Fruit fly (Drosophila melanogaster) whole organism, prepupa: ENCODE measurements around the gene CG42507.

ENCODE experiments used
- CG10631 ChIP-seq: fragments of 200-800 bp; sonication (Bioruptor generic); optimal IDR thresholded peaks from 2 replicates; lab custom pipeline; 2016; ENCODE audit warnings: missing biosample characterization, missing genetic modification characterization
- CG10669 ChIP-seq: fragments of 200-800 bp; sonication (Bioruptor generic); optimal IDR thresholded peaks from 3 replicates; lab custom pipeline; 2018; ENCODE audit warnings: missing biosample characterization, mild to moderate bottlenecking, missing genetic modification characterization, moderate library complexity
- CG15336 ChIP-seq: fragments of 200-800 bp; sonication (Bioruptor generic); IDR thresholded peaks from 2 replicates; pipeline ENCODE4 v1.3.6; 2022; ENCODE audit warnings: missing biosample characterization, missing genetic modification characterization
- CG1621 ChIP-seq: fragments of 200-800 bp; sonication (Bioruptor generic); optimal IDR thresholded peaks from 3 replicates; lab custom pipeline; 2018; ENCODE audit warnings: missing biosample characterization, mild to moderate bottlenecking, missing genetic modification characterization
- CG16779 ChIP-seq: fragments of 200-800 bp; sonication (Bioruptor generic); optimal IDR thresholded peaks from 3 replicates; lab custom pipeline; 2017; ENCODE audit warnings: missing biosample characterization, mild to moderate bottlenecking, missing genetic modification characterization
- CG3032 ChIP-seq: fragments of 200-800 bp; optimal IDR thresholded peaks from 2 replicates; lab custom pipeline; 2019; ENCODE audit warnings: missing biosample characterization, mild to moderate bottlenecking, missing genetic modification characterization, moderate library complexity
- CG31627 ChIP-seq: fragments of 200-800 bp; sonication (Bioruptor generic); optimal IDR thresholded peaks from 3 replicates; lab custom pipeline; 2016; ENCODE audit warnings: missing biosample characterization, missing genetic modification characterization
- CG32006 ChIP-seq: fragments of 200-800 bp; sonication (Bioruptor generic); optimal IDR thresholded peaks from 3 replicates; lab custom pipeline; 2017; ENCODE audit warnings: missing biosample characterization, mild to moderate bottlenecking, missing genetic modification characterization
- CG34406 ChIP-seq: fragments of 200-800 bp; sonication (Bioruptor generic); optimal IDR thresholded peaks from 3 replicates; lab custom pipeline; 2016; ENCODE audit warnings: missing biosample characterization, missing genetic modification characterization
- CG3919 ChIP-seq: fragments of 200-800 bp; sonication (Bioruptor generic); optimal IDR thresholded peaks from 3 replicates; lab custom pipeline; 2016; ENCODE audit warnings: missing biosample characterization, missing genetic modification characterization
- CG6163 ChIP-seq: fragments of 200-800 bp; sonication (Bioruptor generic); IDR thresholded peaks from 3 replicates; pipeline ENCODE4 v1.3.6; 2022; ENCODE audit warnings: missing biosample characterization, missing genetic modification characterization
- CG6276 ChIP-seq: fragments of 200-800 bp; sonication (Bioruptor generic); optimal IDR thresholded peaks from 2 replicates; lab custom pipeline; 2017; ENCODE audit warnings: missing biosample characterization, mild to moderate bottlenecking, missing genetic modification characterization
- CG6792 ChIP-seq: fragments of 200-800 bp; sonication (Bioruptor generic); optimal IDR thresholded peaks from 3 replicates; lab custom pipeline; 2016; ENCODE audit warnings: missing biosample characterization, missing genetic modification characterization
- CG6808 ChIP-seq: fragments of 200-800 bp; sonication (Bioruptor generic); optimal IDR thresholded peaks from 3 replicates; lab custom pipeline; 2017; ENCODE audit warnings: missing biosample characterization, missing genetic modification characterization, mild to moderate bottlenecking, moderate library complexity, missing genetic modification reagents
- CG6854 ChIP-seq: fragments of 200-800 bp; sonication (Bioruptor generic); optimal IDR thresholded peaks from 2 replicates; lab custom pipeline; 2017; ENCODE audit warnings: missing biosample characterization, mild to moderate bottlenecking, missing genetic modification characterization
- CG7368 ChIP-seq: fragments of 200-800 bp; sonication (Bioruptor generic); optimal IDR thresholded peaks from 3 replicates; lab custom pipeline; 2016; ENCODE audit warnings: missing biosample characterization, missing genetic modification characterization
- CG8319 ChIP-seq: fragments of 200-800 bp; sonication (Bioruptor generic); optimal IDR thresholded peaks from 3 replicates; lab custom pipeline; 2016; ENCODE audit warnings: missing biosample characterization, missing genetic modification characterization
- CG9139 ChIP-seq: fragments of 200-800 bp; sonication (Bioruptor generic); optimal IDR thresholded peaks from 3 replicates; lab custom pipeline; 2017; ENCODE audit warnings: missing biosample characterization, mild to moderate bottlenecking, missing genetic modification characterization
- Eip75B ChIP-seq: fragments of 200-800 bp; sonication (Bioruptor generic); optimal IDR thresholded peaks from 3 replicates; lab custom pipeline; 2016; ENCODE audit warnings: missing biosample characterization, missing genetic modification characterization
- Eip78C ChIP-seq: fragments of 200-800 bp; sonication (Bioruptor generic); peaks from one replicate; lab custom pipeline; 2016; ENCODE audit warnings: missing biosample characterization, missing genetic modification characterization
- Eip93F ChIP-seq: fragments of 200-800 bp; sonication (Bioruptor generic); optimal IDR thresholded peaks from 2 replicates; lab custom pipeline; 2016; ENCODE audit warnings: missing biosample characterization, mild to moderate bottlenecking, missing genetic modification characterization
- Ets96B ChIP-seq: fragments of 200-800 bp; optimal IDR thresholded peaks from 2 replicates; lab custom pipeline; 2019; ENCODE audit warnings: missing biosample characterization, mild to moderate bottlenecking, missing genetic modification characterization, moderate library complexity
- Lpt ChIP-seq: fragments of 200-800 bp; sonication (Bioruptor generic); optimal IDR thresholded peaks from 3 replicates; lab custom pipeline; 2016; ENCODE audit warnings: missing biosample characterization, missing genetic modification characterization
- Smox ChIP-seq: fragments of 200-800 bp; sonication (Bioruptor generic); optimal IDR thresholded peaks from 3 replicates; lab custom pipeline; 2016; ENCODE audit warnings: missing biosample characterization, missing genetic modification characterization
- Sox14 ChIP-seq: fragments of 200-800 bp; sonication (Bioruptor generic); optimal IDR thresholded peaks from 3 replicates; lab custom pipeline; 2016; ENCODE audit warnings: missing biosample characterization, missing genetic modification characterization
- achi ChIP-seq: fragments of 200-800 bp; sonication (Bioruptor generic); optimal IDR thresholded peaks from 3 replicates; lab custom pipeline; 2016; ENCODE audit warnings: missing biosample characterization, missing genetic modification characterization
- acj6 ChIP-seq: fragments of 200-800 bp; sonication (Bioruptor generic); optimal IDR thresholded peaks from 3 replicates; lab custom pipeline; 2016; ENCODE audit warnings: missing biosample characterization, missing genetic modification characterization
- cyc ChIP-seq: fragments of 200-800 bp; sonication (Bioruptor generic); optimal IDR thresholded peaks from 3 replicates; lab custom pipeline; 2016; ENCODE audit warnings: missing biosample characterization, missing genetic modification characterization
- dsx ChIP-seq: fragments of 200-800 bp; optimal IDR thresholded peaks from 3 replicates; lab custom pipeline; 2019; ENCODE audit warnings: missing biosample characterization, mild to moderate bottlenecking, missing genetic modification characterization, moderate library complexity; ENCODE audit not compliant: poor library complexity, severe bottlenecking
- eg ChIP-seq: fragments of 200-800 bp; sonication (Bioruptor generic); IDR thresholded peaks from 3 replicates; pipeline ENCODE4 v1.3.6; 2022; ENCODE audit warnings: missing biosample characterization, missing genetic modification characterization
- esn ChIP-seq: fragments of 200-800 bp; sonication (Bioruptor generic); optimal IDR thresholded peaks from 2 replicates; lab custom pipeline; 2016; ENCODE audit warnings: missing biosample characterization, mild to moderate bottlenecking, missing genetic modification characterization, moderate library complexity
- fd85E ChIP-seq: fragments of 200-800 bp; sonication (Bioruptor generic); optimal IDR thresholded peaks from 3 replicates; lab custom pipeline; 2016; ENCODE audit warnings: missing biosample characterization, missing genetic modification characterization
- lz ChIP-seq: fragments of 200-800 bp; sonication (Bioruptor generic); optimal IDR thresholded peaks from 3 replicates; lab custom pipeline; 2016; ENCODE audit warnings: missing biosample characterization, missing genetic modification characterization
- pdm3 ChIP-seq: fragments of 200-800 bp; sonication (Bioruptor generic); optimal IDR thresholded peaks from 3 replicates; lab custom pipeline; 2016; ENCODE audit warnings: missing biosample characterization, missing genetic modification characterization
- salr ChIP-seq, 2 experiments: fragments of 200-800 bp; sonication (Bioruptor generic); optimal IDR thresholded peaks; 3 replicates each; lab custom pipeline; 2016 to 2018; ENCODE audit warnings: missing biosample characterization in 2 of 2, missing genetic modification characterization in 2 of 2, mild to moderate bottlenecking in 1 of 2
- spab ChIP-seq: fragments of 200-800 bp; sonication (Bioruptor generic); optimal IDR thresholded peaks from 2 replicates; lab custom pipeline; 2017; ENCODE audit warnings: missing biosample characterization, mild to moderate bottlenecking, missing genetic modification characterization, missing genetic modification reagents
- ss ChIP-seq, 2 experiments: fragments of 200-800 bp; sonication (Bioruptor generic); optimal IDR thresholded peaks; 2 replicates in 1 of 2; 3 replicates in 1 of 2; lab custom pipeline; 2017 to 2018; ENCODE audit warnings: mild to moderate bottlenecking in 2 of 2, missing biosample characterization in 2 of 2, missing genetic modification characterization in 2 of 2, moderate library complexity in 1 of 2
- svp ChIP-seq: fragments of 200-800 bp; sonication (Bioruptor generic); peaks from one replicate; lab custom pipeline; 2016; ENCODE audit warnings: missing biosample characterization, missing genetic modification characterization
- vri ChIP-seq: fragments of 200-800 bp; sonication (Bioruptor generic); optimal IDR thresholded peaks from 3 replicates; lab custom pipeline; 2016; ENCODE audit warnings: missing biosample characterization, mild to moderate bottlenecking, missing genetic modification characterization

Gene CG42507

DNA sequence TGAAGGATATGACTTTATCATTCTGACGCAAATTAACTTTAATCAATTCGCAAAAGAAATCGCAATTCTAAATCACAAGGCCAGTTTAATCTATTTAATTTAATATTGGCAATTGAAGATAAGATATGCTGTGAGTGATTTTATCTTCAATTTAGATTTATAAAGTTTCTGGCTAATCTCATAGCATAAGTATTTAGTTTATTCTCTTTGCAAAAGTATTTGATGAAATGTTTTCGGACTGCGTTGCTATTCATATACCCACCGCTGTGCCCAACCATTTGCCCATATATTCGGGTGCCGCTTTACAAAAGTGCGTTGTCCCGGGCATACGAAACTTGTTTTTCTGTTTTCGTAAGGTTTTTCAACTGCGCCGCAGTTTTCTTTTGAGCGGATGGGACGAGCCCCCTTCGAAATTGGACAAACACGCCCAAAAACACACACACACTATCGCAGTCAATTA, 27.2 kb upstream of the CG42507 start (continued):
- peak; percentile 83 for TF ChIP-seq achi (GFP tag; lab: Kevin White, UChicago)
- TF ChIP-seq Lpt (GFP tag; lab: Kevin White, UChicago) = peak; percentile 61
- TF ChIP-seq vri (GFP tag; lab: Kevin White, UChicago) = peak; percentile 24
- peak; percentile 57 for TF ChIP-seq dsx (GFP tag; lab: Kevin White, UChicago)
- peak; percentile 70 for TF ChIP-seq CG8319 (GFP tag; lab: Kevin White, UChicago)
- TF ChIP-seq Eip78C (GFP tag; lab: Kevin White, UChicago) = peak; percentile 95
- TF ChIP-seq Smox (GFP tag; lab: Kevin White, UChicago) = peak; percentile 80
- peak; percentile 80 for TF ChIP-seq lz
- peak; percentile 23 for TF ChIP-seq fd85E
- peak; percentile 76 for TF ChIP-seq CG6808 (GFP tag; lab: Kevin White, UChicago)
- TF ChIP-seq CG1621 (tag; lab: Kevin White, UChicago) = peak; percentile 69
- TF ChIP-seq CG9139 (GFP tag; lab: Kevin White, UChicago) = peak; percentile 41
- peak; percentile 90 for TF ChIP-seq CG15336 (GFP tag; lab: Robert Waterston, UW)
- TF ChIP-seq CG31627 (GFP tag; lab: Kevin White, UChicago) = peak; percentile 83
- TF ChIP-seq CG10631 (GFP tag; lab: Kevin White, UChicago) = peak; percentile 71
- TF ChIP-seq Eip75B (GFP tag; lab: Kevin White, UChicago) = peak; percentile 56
- TF ChIP-seq Ets96B (tag; lab: Kevin White, UChicago) = peak; percentile 70
- peak; percentile 84 for TF ChIP-seq esn (GFP tag; lab: Kevin White, UChicago)
- TF ChIP-seq CG3919 (GFP tag; lab: Kevin White, UChicago) = peak; percentile 78
- peak; percentile 90 for TF ChIP-seq CG6276
- peak; percentile 84 for TF ChIP-seq acj6 (GFP tag; lab: Kevin White, UChicago)
- TF ChIP-seq CG6163 (GFP tag; lab: Robert Waterston, UW) = peak; percentile 68
- peak; percentile 83 for TF ChIP-seq eg
- peak; percentile 77 for TF ChIP-seq cyc (GFP tag; lab: Kevin White, UChicago)

DNA sequence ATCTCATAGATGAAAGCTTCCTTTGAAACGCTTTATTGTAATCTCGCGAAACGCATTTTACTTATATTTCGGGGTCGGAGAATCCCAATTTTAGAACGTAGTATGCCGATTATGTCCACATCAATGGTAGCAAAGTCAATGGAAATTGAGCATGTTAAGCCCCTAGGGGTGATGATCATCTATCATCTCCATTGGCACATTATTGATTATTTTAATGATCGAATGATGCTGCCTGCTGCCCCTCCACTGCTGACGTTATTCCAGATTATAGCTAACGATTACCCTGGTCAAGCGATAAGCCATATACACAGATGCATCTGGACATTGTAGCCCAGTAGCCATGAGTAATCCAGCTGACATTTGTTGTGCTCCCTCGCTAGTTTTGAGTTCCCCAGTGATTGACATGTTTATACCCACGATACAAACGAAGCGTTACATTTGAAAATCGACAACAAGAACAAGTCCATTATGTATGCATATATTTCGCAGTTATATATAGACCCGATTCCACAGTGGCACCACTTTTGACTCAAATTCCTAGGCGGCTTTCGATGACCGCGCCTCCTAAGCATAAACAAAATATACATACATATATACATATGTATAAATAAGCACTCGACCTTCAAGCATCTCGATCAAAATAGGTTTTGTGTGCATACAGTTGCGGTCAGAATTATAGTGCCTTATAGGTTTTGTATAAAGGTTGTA, 26.6 kb upstream of the CG42507 start:
- TF ChIP-seq svp (GFP tag; lab: Kevin White, UChicago) (peak; percentile 96), CG32006 (GFP tag; lab: Kevin White, UChicago) (no peak)

DNA sequence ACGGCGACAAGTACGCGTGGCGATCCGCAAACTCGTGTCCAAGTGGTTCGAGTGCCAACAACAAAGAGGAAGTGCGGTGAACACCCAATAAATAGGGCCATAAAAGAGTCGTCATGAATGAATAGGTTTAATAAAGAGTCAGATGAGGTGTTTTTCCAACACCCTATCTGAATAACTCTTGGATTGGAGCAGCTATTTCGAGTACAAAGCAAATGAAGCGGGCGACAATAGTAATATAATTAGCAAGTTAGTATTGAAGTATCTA, 25.5 kb upstream of the CG42507 start:
- TF ChIP-seq CG15336 (GFP tag; lab: Robert Waterston, UW) (no peak), CG7368 (GFP tag; lab: Kevin White, UChicago) (no peak), lz (no peak)

DNA sequence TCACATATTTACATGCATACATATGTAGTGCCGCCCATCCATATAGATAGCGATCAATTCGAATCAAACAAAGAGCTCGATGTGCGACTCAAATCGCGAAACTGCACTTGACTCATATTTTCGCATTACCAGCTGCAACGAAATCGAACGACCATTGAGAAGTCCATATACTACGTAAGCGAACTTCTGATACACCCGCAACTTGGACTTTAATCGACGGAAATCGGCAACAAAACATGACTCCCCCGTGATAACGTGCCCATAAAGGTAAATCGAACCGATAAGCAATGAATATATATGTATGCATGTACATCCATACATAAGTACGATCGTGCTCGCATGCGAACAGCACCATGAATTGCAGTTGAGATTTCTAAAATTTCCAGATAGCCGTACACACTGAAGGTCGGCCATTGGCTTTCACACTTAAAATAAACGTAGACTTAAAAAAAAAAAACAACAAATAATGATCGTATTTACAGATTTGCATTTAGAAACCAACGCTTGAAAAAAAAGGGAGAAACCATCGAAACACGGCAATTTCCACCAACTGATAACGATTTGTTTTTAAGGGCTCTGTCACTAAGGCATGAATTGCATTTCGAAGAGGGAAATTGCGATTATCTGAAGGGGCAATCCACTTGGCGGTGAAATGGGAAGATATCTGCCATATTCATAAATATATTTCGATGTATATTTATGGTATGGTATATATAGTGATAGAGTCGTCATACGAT, 25.0 kb upstream of the CG42507 start:
- TF ChIP-seq svp (GFP tag; lab: Kevin White, UChicago) (peak; percentile 70), vri (GFP tag; lab: Kevin White, UChicago) (peak; percentile 43), CG6854 (GFP tag; lab: Kevin White, UChicago) (peak; percentile 48), cyc (GFP tag; lab: Kevin White, UChicago) (no peak), Eip75B (GFP tag; lab: Kevin White, UChicago) (no peak), CG6808 (GFP tag; lab: Kevin White, UChicago) (peak; percentile 13), Eip93F (GFP tag; lab: Kevin White, UChicago) (peak; percentile 56), ss (GFP tag; optimal IDR thresholded peaks at IDR 0.05; lab: Kevin White, UChicago) (peak; percentile 12 to 19), Eip78C (GFP tag; lab: Kevin White, UChicago) (peak; percentile 66)

DNA sequence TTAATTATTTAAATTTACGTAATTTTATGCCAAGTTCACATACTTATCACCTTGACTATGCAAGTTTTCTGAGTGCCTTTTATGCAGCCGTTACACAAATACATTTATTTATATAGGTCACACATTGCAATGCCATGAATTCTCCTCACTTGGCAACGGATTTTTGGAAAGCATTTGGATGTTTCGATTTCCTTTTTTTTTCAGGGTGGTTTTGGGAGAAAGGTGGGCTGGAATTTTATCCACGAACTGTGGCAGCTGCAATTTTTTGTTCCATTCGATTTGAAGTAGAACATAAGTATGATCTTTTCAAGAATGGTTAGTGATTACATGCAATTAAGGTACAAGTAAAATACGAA, 24.1 kb upstream of the CG42507 start:
- no peak for TF ChIP-seq CG9139 (GFP tag; lab: Kevin White, UChicago)
- TF ChIP-seq CG6792 (GFP tag; lab: Kevin White, UChicago) = no peak
- TF ChIP-seq CG32006 (GFP tag; lab: Kevin White, UChicago) = no peak
- TF ChIP-seq Ets96B (tag; lab: Kevin White, UChicago) = no peak
- no peak for TF ChIP-seq CG34406 (GFP tag; lab: Kevin White, UChicago)
- TF ChIP-seq Sox14 (GFP tag; lab: Kevin White, UChicago) = no peak
- TF ChIP-seq CG3032 = no peak
- TF ChIP-seq lz = no peak
- no peak for TF ChIP-seq CG6808 (GFP tag; lab: Kevin White, UChicago)
- no peak for TF ChIP-seq CG7368 (GFP tag; lab: Kevin White, UChicago)
- TF ChIP-seq CG10669 (GFP tag; lab: Kevin White, UChicago) = no peak
- no peak for TF ChIP-seq CG15336 (GFP tag; lab: Robert Waterston, UW)
- no peak for TF ChIP-seq salr (GFP tag; optimal IDR thresholded peaks at IDR 0.05; lab: Kevin White, UChicago)
- TF ChIP-seq acj6 (GFP tag; lab: Kevin White, UChicago) = no peak
- TF ChIP-seq CG16779 = no peak
- TF ChIP-seq pdm3 (GFP tag; lab: Kevin White, UChicago) = no peak
- TF ChIP-seq CG6276 = no peak
- TF ChIP-seq spab (GFP tag; lab: Kevin White, UChicago) = no peak
